Comparison of ENCODE assay signal across 3 fruit fly cellular contexts in the genomic region with DNA sequence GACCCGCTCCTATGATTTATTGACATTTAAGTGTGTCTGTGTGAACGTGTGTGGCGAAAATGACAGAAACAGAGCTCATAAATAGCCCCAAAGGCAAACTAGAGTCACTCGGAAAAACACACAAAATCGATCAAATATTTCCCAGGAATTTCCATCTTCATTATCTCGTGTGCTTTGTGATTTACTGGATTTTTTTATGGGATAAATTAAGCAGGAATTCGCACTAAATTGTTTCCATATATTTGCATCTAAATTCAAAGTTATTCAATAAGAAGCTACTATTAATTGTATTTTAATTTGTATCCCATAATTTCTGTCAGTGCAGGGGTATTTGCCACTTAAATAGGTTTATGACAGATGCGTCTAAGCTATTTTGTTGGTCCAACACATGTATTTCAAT.
TF ChIP-seq lines count a peak whose summit lies in the region.

No protein-coding gene starts in this region.

- TF ChIP-seq CTCF in whole organism, embryonic (GFP tag; optimal IDR thresholded peaks at IDR 0.05; lab: Kevin White, UChicago), result no peak

TF ChIP-seq in whole organism, embryonic, 481 proteins besides CTCF, POLR2A, EP300 and RAD21 (continues in another document):
- TF ChIP-seq CG10565 (GFP tag; optimal IDR thresholded peaks at IDR 0.05; lab: Kevin White, UChicago) (no peak), Spps (tag; optimal IDR thresholded peaks at IDR 0.05; lab: Kevin White, UChicago) (no peak), Ets65A (GFP tag; lab: Kevin White, UChicago) (no peak), CG10147 (GFP tag; optimal IDR thresholded peaks at IDR 0.05; lab: Kevin White, UChicago) (peak; percentile 17), CG4707 (GFP tag; optimal IDR thresholded peaks at IDR 0.05; lab: Kevin White, UChicago) (no peak), dmrt11E (tag; optimal IDR thresholded peaks at IDR 0.05; lab: Kevin White, UChicago) (peak; percentile 14), CG17361 (GFP tag; IDR thresholded peaks at IDR 0.05; lab: Robert Waterston, UW) (peak; percentile 45; the same call in 1 of the 3 replicates), pnt (GFP tag; optimal IDR thresholded peaks at IDR 0.05; lab: Kevin White, UChicago) (no peak), al (GFP tag; IDR thresholded peaks at IDR 0.05; lab: Robert Waterston, UW) (no peak), CG4328 (GFP tag; optimal IDR thresholded peaks at IDR 0.05; lab: Kevin White, UChicago) (peak; percentile 28), lola (GFP tag; optimal IDR thresholded peaks at IDR 0.05; lab: Kevin White, UChicago) (peak in 1 of 3 experiments; percentile 13), pzg (GFP tag; optimal IDR thresholded peaks at IDR 0.05; lab: Kevin White, UChicago) (no peak), CG15011 (GFP tag; optimal IDR thresholded peaks at IDR 0.05; lab: Kevin White, UChicago) (peak; percentile 7), bsh (GFP tag; optimal IDR thresholded peaks at IDR 0.05; lab: Kevin White, UChicago) (peak in 1 of 2 experiments; percentile 55), fd96Cb (tag; optimal IDR thresholded peaks at IDR 0.05; lab: Kevin White, UChicago) (peak; percentile 19), HHEX (GFP tag; optimal IDR thresholded peaks at IDR 0.05; lab: Kevin White, UChicago) (peak; percentile 24), lmd (GFP tag; IDR thresholded peaks at IDR 0.05; lab: Robert Waterston, UW) (peak; percentile 12; the same call in 1 of the 2 replicates), dmrt99B (tag; optimal IDR thresholded peaks at IDR 0.05; lab: Kevin White, UChicago) (peak; percentile 47), CG17829 (tag; optimal IDR thresholded peaks at IDR 0.05; lab: Kevin White, UChicago) (peak; percentile 10), pan (optimal IDR thresholded peaks at IDR 0.05; lab: Kevin White, UChicago) (no peak), pan (GFP tag; optimal IDR thresholded peaks at IDR 0.05 in 1 of 2, IDR thresholded peaks at IDR 0.05 in 1 of 2) (peak in 1 of 2 experiments; percentile 56), Eip74EF (GFP tag; optimal IDR thresholded peaks at IDR 0.05; lab: Kevin White, UChicago) (no peak), CG8478 (optimal IDR thresholded peaks at IDR 0.05; lab: Kevin White, UChicago) (no peak), phol (tag; optimal IDR thresholded peaks at IDR 0.05; lab: Kevin White, UChicago) (peak; percentile 44), B-H1 (GFP tag; IDR thresholded peaks at IDR 0.05; lab: Robert Waterston, UW) (no peak), org-1 (GFP tag; optimal IDR thresholded peaks at IDR 0.05; lab: Kevin White, UChicago) (no peak), CG12659 (GFP tag; optimal IDR thresholded peaks at IDR 0.05; lab: Kevin White, UChicago) (peak; percentile 15)

TF ChIP-seq in whole organism, prepupa, 60 proteins besides CTCF, POLR2A, EP300 and RAD21:
- TF ChIP-seq CG15336 (GFP tag; IDR thresholded peaks at IDR 0.05; lab: Robert Waterston, UW) (0 out of 2 replicates have a peak, but pooled peaks have one; percentile 11), fkh (GFP tag; optimal IDR thresholded peaks at IDR 0.05; lab: Kevin White, UChicago) (no peak)

TF ChIP-seq in whole organism, pupa, 21 proteins besides CTCF, POLR2A, EP300 and RAD21:
- TF ChIP-seq EcR (GFP tag; optimal IDR thresholded peaks at IDR 0.05; lab: Kevin White, UChicago) (no peak), CG14655 (GFP tag; optimal IDR thresholded peaks at IDR 0.05; lab: Kevin White, UChicago) (peak; percentile 1)
